Worm (Caenorhabditis elegans) whole organism, L2 larva: Measurements from ENCODE around the gene puf-6.

Experiments
- Y55F3AM.14 ChIP-seq: fragments of 200-800 bp; sonication (Bioruptor generic); optimal IDR thresholded peaks from 2 replicates; lab custom pipeline; 2018; ENCODE audit warnings: mild to moderate bottlenecking, missing genetic modification characterization, missing compliant biosample characterization
- aly-2 ChIP-seq: fragments of 150-350 bp; optimal IDR thresholded peaks from 2 replicates; lab custom pipeline; 2014; ENCODE audit warnings: missing biosample characterization, missing genetic modification characterization
- egl-27 ChIP-seq: sonication (generic microtip); optimal IDR thresholded peaks from 3 replicates; lab custom pipeline; 2017; ENCODE audit warnings: missing biosample characterization, missing genetic modification reagents, missing genetic modification characterization
- nhr-11 ChIP-seq: fragments of 150-350 bp; optimal IDR thresholded peaks from 2 replicates; lab custom pipeline; 2014; ENCODE audit warnings: missing biosample characterization, missing genetic modification characterization
- nhr-129 ChIP-seq: fragments of 150-350 bp; optimal IDR thresholded peaks from 2 replicates; lab custom pipeline; 2014; ENCODE audit warnings: missing biosample characterization, missing genetic modification characterization
- nhr-237 ChIP-seq: fragments of 150-350 bp; optimal IDR thresholded peaks from 2 replicates; lab custom pipeline; 2014; ENCODE audit warnings: missing biosample characterization, missing genetic modification characterization
- nhr-25 ChIP-seq: fragments of 150-350 bp; sonication (generic microtip); optimal IDR thresholded peaks from 3 replicates; lab custom pipeline; 2014; ENCODE audit warnings: missing biosample characterization, missing genetic modification characterization
- nhr-77 ChIP-seq: fragments of 150-350 bp; optimal IDR thresholded peaks from 2 replicates; lab custom pipeline; 2014; ENCODE audit warnings: missing biosample characterization, missing genetic modification characterization
- unc-39 ChIP-seq: fragments of 150-350 bp; optimal IDR thresholded peaks from 2 replicates; lab custom pipeline; 2014; ENCODE audit warnings: missing biosample characterization, missing genetic modification characterization
- zag-1 ChIP-seq: fragments of 150-350 bp; optimal IDR thresholded peaks from 2 replicates; lab custom pipeline; 2014; ENCODE audit warnings: missing biosample characterization, missing genetic modification characterization
- ztf-11 ChIP-seq: sonication (generic microtip); optimal IDR thresholded peaks from 2 replicates; lab custom pipeline; 2017; ENCODE audit warnings: missing biosample characterization, missing genetic modification characterization

DNA sequence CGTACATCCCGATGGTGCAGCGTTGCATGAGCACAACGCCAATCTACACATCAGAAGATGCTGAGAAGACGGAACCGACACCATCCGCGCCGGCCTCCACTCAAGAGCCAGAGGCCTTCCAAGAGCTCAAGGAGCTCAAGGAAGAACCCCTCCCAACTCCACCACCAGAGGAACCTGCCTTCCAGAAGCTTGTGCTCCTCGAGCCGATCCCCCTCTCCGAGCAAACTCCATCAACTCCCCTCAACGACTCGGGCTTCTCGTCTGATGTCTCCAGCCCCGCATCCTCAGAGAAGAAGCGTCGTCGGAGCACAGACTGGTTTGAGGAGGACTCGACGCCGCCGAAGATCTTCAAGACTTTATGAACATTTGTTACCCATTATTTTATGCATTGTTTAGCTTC, 51.1 kb downstream of the puf-6 start:
- TF ChIP-seq egl-27 (tag; lab: Kevin White, UChicago): no peak
- no peak for TF ChIP-seq Y55F3AM.14 (GFP tag; lab: Kevin White, UChicago)
- TF ChIP-seq nhr-25 (tag; lab: Kevin White, UChicago): no peak
- no peak for TF ChIP-seq nhr-237 (tag; lab: Kevin White, UChicago)
- TF ChIP-seq nhr-77 (tag; lab: Kevin White, UChicago): no peak
- TF ChIP-seq nhr-11: no peak
- TF ChIP-seq aly-2 (tag; lab: Kevin White, UChicago): no peak
- no peak for TF ChIP-seq unc-39 (tag; lab: Kevin White, UChicago)
- no peak for TF ChIP-seq zag-1
- no peak for TF ChIP-seq nhr-129 (tag; lab: Kevin White, UChicago)
- no peak for TF ChIP-seq ztf-11 (tag; lab: Kevin White, UChicago)
